Fruit fly (Drosophila melanogaster) whole organism, embryonic: ENCODE results near the gene Atg6.

ENCODE experiments used
- Abd-B ChIP-seq: fragments of 200-800 bp; sonication (Bioruptor generic); optimal IDR thresholded peaks from 2 replicates; lab custom pipeline; 2018; ENCODE audit warnings: missing biosample characterization, mild to moderate bottlenecking, missing genetic modification characterization, moderate library complexity
- Awh ChIP-seq: fragments of 200-800 bp; sonication (Bioruptor generic); IDR thresholded peaks from 2 replicates; pipeline ENCODE4, ENCODE4 v1.3.6; 2022; ENCODE audit warnings: missing biosample characterization, missing genetic modification characterization
- CG10321 ChIP-seq: fragments of 200-800 bp; sonication (Bioruptor generic); IDR thresholded peaks from 2 replicates; pipeline ENCODE4 v1.3.6; 2022; ENCODE audit warnings: missing biosample characterization, missing genetic modification characterization
- CG10543 ChIP-seq: fragments of 200-800 bp; sonication (Bioruptor generic); optimal IDR thresholded peaks from 3 replicates; lab custom pipeline; 2017; ENCODE audit warnings: missing biosample characterization, mild to moderate bottlenecking, missing genetic modification characterization, moderate library complexity
- CG10654 ChIP-seq: fragments of 200-800 bp; sonication (Bioruptor generic); optimal IDR thresholded peaks from 2 replicates; lab custom pipeline; 2016; ENCODE audit warnings: missing biosample characterization, missing genetic modification characterization
- CG11093 ChIP-seq: fragments of 200-800 bp; sonication (Bioruptor generic); IDR thresholded peaks from 3 replicates; pipeline ENCODE4 v1.3.6; 2022; ENCODE audit warnings: missing biosample characterization, missing genetic modification characterization
- CG11695 ChIP-seq: fragments of 200-800 bp; sonication (Bioruptor generic); IDR thresholded peaks from 3 replicates; pipeline ENCODE4 v1.3.6; 2022; ENCODE audit warnings: missing biosample characterization, missing genetic modification characterization
- CG12769 ChIP-seq: fragments of 200-800 bp; sonication (Bioruptor generic); optimal IDR thresholded peaks from 2 replicates; lab custom pipeline; 2019; ENCODE audit warnings: missing biosample characterization, mild to moderate bottlenecking, missing genetic modification characterization, moderate library complexity
- CG13296 ChIP-seq: fragments of 200-800 bp; sonication (Bioruptor generic); optimal IDR thresholded peaks from 3 replicates; lab custom pipeline; 2018; ENCODE audit warnings: missing biosample characterization, mild to moderate bottlenecking, missing genetic modification characterization
- CG13894 ChIP-seq: fragments of 200-800 bp; sonication (Bioruptor generic); optimal IDR thresholded peaks from 3 replicates; lab custom pipeline; 2018; ENCODE audit warnings: missing biosample characterization, mild to moderate bottlenecking, missing genetic modification characterization, moderate library complexity
- CG17361 ChIP-seq: fragments of 200-800 bp; sonication (Bioruptor generic); IDR thresholded peaks from 3 replicates; pipeline ENCODE4 v1.3.6; 2022; ENCODE audit warnings: missing biosample characterization, missing genetic modification characterization
- CG17802 ChIP-seq: fragments of 200-800 bp; sonication (Bioruptor generic); optimal IDR thresholded peaks from 2 replicates; lab custom pipeline; 2018; ENCODE audit warnings: missing biosample characterization, mild to moderate bottlenecking, missing genetic modification characterization, moderate library complexity
- CG7357 ChIP-seq: fragments of 200-800 bp; sonication (Bioruptor generic); IDR thresholded peaks from 3 replicates; pipeline ENCODE4 v1.3.6; 2022; ENCODE audit warnings: missing biosample characterization, missing genetic modification characterization
- Fer3 ChIP-seq: fragments of 200-800 bp; sonication (Bioruptor generic); optimal IDR thresholded peaks from 2 replicates; lab custom pipeline; 2018; ENCODE audit warnings: missing biosample characterization, mild to moderate bottlenecking, missing genetic modification characterization, moderate library complexity
- HmgZ ChIP-seq: fragments of 200-800 bp; sonication (Bioruptor generic); optimal IDR thresholded peaks from 2 replicates; lab custom pipeline; 2018; ENCODE audit warnings: missing biosample characterization, mild to moderate bottlenecking, missing genetic modification characterization
- Lim3 ChIP-seq: fragments of 200-800 bp; sonication (Bioruptor generic); IDR thresholded peaks from 2 replicates; pipeline ENCODE4 v1.3.6; 2022; ENCODE audit warnings: missing biosample characterization, missing genetic modification characterization
- Mrtf ChIP-seq: fragments of 200-800 bp; sonication (Bioruptor generic); IDR thresholded peaks from 3 replicates; pipeline ENCODE4 v1.3.6; 2022; ENCODE audit warnings: missing biosample characterization, missing genetic modification characterization
- Oaz ChIP-seq: fragments of 200-800 bp; sonication (Bioruptor generic); IDR thresholded peaks from 2 replicates; pipeline ENCODE4 v1.3.6; 2022; ENCODE audit warnings: missing biosample characterization, missing genetic modification characterization
- Pdp1 ChIP-seq, 2 experiments: fragments of 200-800 bp; sonication (Bioruptor generic); optimal IDR thresholded peaks; 3 replicates each; lab custom pipeline; 2016; ENCODE audit warnings: missing biosample characterization in 2 of 2, missing genetic modification characterization in 2 of 2, mild to moderate bottlenecking in 1 of 2, moderate library complexity in 1 of 2
- Sox102F ChIP-seq: fragments of 200-800 bp; sonication (Bioruptor generic); optimal IDR thresholded peaks from 2 replicates; lab custom pipeline; 2018; ENCODE audit warnings: missing biosample characterization, mild to moderate bottlenecking, missing genetic modification characterization, moderate library complexity
- abd-A ChIP-seq: fragments of 200-800 bp; sonication (Bioruptor generic); optimal IDR thresholded peaks from 3 replicates; lab custom pipeline; 2019; ENCODE audit warnings: missing biosample characterization, mild to moderate bottlenecking, missing genetic modification characterization, moderate library complexity
- cato ChIP-seq: fragments of 200-800 bp; sonication (Bioruptor generic); optimal IDR thresholded peaks from 2 replicates; lab custom pipeline; 2016; ENCODE audit warnings: missing biosample characterization, missing genetic modification characterization, borderline replicate concordance
- crc ChIP-seq: fragments of 200-800 bp; sonication (Bioruptor generic); optimal IDR thresholded peaks from 2 replicates; lab custom pipeline; 2016; ENCODE audit warnings: missing biosample characterization, missing genetic modification characterization
- crol ChIP-seq: fragments of 200-800 bp; sonication (Bioruptor generic); IDR thresholded peaks from 2 replicates; pipeline ENCODE4 v1.3.6; 2022; ENCODE audit warnings: missing biosample characterization, missing genetic modification characterization
- gsb-n ChIP-seq: fragments of 200-800 bp; sonication (Bioruptor generic); optimal IDR thresholded peaks from 3 replicates; lab custom pipeline; 2018; ENCODE audit warnings: missing biosample characterization, mild to moderate bottlenecking, missing genetic modification characterization
- kni ChIP-seq: fragments of 200-800 bp; sonication (Bioruptor generic); optimal IDR thresholded peaks from 3 replicates; lab custom pipeline; 2017; ENCODE audit warnings: mild to moderate bottlenecking, missing biosample characterization, missing genetic modification reagents, missing genetic modification characterization
- lilli ChIP-seq: fragments of 200-800 bp; sonication (Bioruptor generic); optimal IDR thresholded peaks from 3 replicates; lab custom pipeline; 2016; ENCODE audit warnings: missing biosample characterization, missing genetic modification characterization
- luna ChIP-seq: fragments of 200-800 bp; sonication (Bioruptor generic); optimal IDR thresholded peaks from 2 replicates; lab custom pipeline; 2016; ENCODE audit warnings: missing biosample characterization, missing genetic modification characterization
- nerfin-1 ChIP-seq: fragments of 200-800 bp; sonication (Bioruptor generic); optimal IDR thresholded peaks from 3 replicates; lab custom pipeline; 2019; ENCODE audit warnings: missing biosample characterization, mild to moderate bottlenecking, missing genetic modification characterization, moderate library complexity
- sd ChIP-seq: fragments of 200-800 bp; sonication (Bioruptor generic); optimal IDR thresholded peaks from 3 replicates; lab custom pipeline; 2018; ENCODE audit warnings: missing biosample characterization, mild to moderate bottlenecking, missing genetic modification characterization, moderate library complexity
- sens ChIP-seq: fragments of 200-800 bp; sonication (Bioruptor generic); peaks from one replicate; lab custom pipeline; 2016; ENCODE audit warnings: missing biosample characterization, missing genetic modification characterization
- sr ChIP-seq: fragments of 200-800 bp; sonication (Bioruptor generic); IDR thresholded peaks from 3 replicates; pipeline ENCODE4 v1.3.6; 2022; ENCODE audit warnings: missing biosample characterization, missing genetic modification characterization
- sug ChIP-seq: fragments of 200-800 bp; optimal IDR thresholded peaks from 2 replicates; lab custom pipeline; 2019; ENCODE audit warnings: missing biosample characterization, mild to moderate bottlenecking, missing genetic modification characterization, moderate library complexity
- tll ChIP-seq, 2 experiments: fragments of 200-800 bp in 1 of 2; fragments of >200 bp in 1 of 2; sonication (Bioruptor generic) in 1 of 2; optimal IDR thresholded peaks; 2 replicates each; lab custom pipeline; 2017 to 2019; ENCODE audit warnings: missing biosample characterization in 2 of 2, missing genetic modification characterization in 2 of 2, mild to moderate bottlenecking in 1 of 2, moderate library complexity in 1 of 2
- twi ChIP-seq: fragments of 200-800 bp; optimal IDR thresholded peaks from 2 replicates; lab custom pipeline; 2019; ENCODE audit warnings: missing biosample characterization, mild to moderate bottlenecking, missing genetic modification characterization, moderate library complexity
- z ChIP-seq: fragments of 200-800 bp; sonication (Bioruptor generic); IDR thresholded peaks from 3 replicates; pipeline ENCODE4 v1.3.6; 2022; ENCODE audit warnings: missing biosample characterization, missing genetic modification characterization

The Atg6 gene

DNA sequence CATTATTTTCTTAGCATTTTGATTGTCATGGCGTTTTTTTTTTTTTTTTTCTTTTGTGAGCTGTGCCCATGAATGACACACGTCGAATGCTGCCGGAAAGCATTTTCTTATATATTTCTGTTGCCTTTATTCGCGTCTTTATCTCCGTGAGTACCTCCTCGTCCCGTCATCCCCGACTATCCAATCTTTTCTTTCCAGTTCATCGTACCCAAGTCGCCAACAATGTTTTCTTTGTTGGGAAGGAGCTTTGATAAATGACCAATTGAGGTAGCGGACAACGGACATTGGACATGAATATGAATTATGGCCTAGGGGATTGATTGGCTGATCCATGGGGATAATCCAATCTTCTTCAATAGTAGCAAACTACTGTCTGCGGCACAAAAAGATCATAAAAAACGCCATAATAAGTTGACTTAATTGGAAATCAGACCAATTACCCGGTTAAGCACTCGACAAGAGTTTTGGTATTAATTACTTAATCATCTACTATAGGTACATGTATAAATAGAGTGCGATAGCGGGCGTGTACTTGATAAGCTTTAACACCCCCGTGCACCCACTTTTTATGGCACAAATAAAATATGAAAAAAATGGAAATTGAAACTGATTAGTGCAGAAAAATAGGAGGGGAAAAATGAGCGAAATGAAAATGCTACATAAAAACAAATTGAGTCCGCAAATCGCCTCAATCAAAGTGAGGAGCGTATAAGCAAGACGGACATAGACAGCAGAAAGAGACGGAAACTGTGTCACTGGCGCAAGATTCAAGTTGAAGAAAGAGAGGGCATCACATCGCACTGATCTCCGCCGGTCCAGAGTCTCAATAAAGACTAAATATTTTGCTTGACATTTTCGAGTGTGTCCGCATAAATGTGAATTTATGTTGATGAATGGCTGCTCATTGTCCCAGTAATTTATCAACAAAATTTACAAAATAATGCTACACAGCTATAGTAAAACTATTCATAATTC, 34.4 kb downstream of the Atg6 start (continued):
- TF ChIP-seq z (GFP tag; lab: Robert Waterston, UW) (no peak), sug (tag; lab: Kevin White, UChicago) (peak; percentile 84), Pdp1 (GFP tag; optimal IDR thresholded peaks at IDR 0.05; lab: Kevin White, UChicago) (peak in 1 of 2 experiments; percentile 12), CG10321 (GFP tag; lab: Robert Waterston, UW) (peak; percentile 79)
- TF ChIP-seq, all 482 proteins: peak for 14

dm6 chr3R:24015449-24015848, 35.1 kb downstream of the Atg6 start:
- no peak for TF ChIP-seq HmgZ (tag; lab: Kevin White, UChicago)
- no peak for TF ChIP-seq z (GFP tag; lab: Robert Waterston, UW)
- no peak for TF ChIP-seq Abd-B (GFP tag; lab: Kevin White, UChicago)
- no peak for TF ChIP-seq gsb-n (tag; lab: Kevin White, UChicago)
- no peak for TF ChIP-seq CG11093 (GFP tag; lab: Robert Waterston, UW)
- no peak for TF ChIP-seq CG17361 (GFP tag; lab: Robert Waterston, UW)
- no peak for TF ChIP-seq luna (GFP tag; lab: Kevin White, UChicago)
- no peak for TF ChIP-seq Fer3 (tag; lab: Kevin White, UChicago)
- TF ChIP-seq CG10654 (GFP tag; lab: Kevin White, UChicago): no peak
- no peak for TF ChIP-seq lilli (GFP tag; lab: Kevin White, UChicago)
- TF ChIP-seq CG13296 (GFP tag; lab: Kevin White, UChicago): no peak
- no peak for TF ChIP-seq Oaz
- no peak for TF ChIP-seq Lim3 (GFP tag; lab: Robert Waterston, UW)
- TF ChIP-seq kni (GFP tag; lab: Kevin White, UChicago): no peak
- TF ChIP-seq tll (GFP tag; optimal IDR thresholded peaks at IDR 0.05; lab: Kevin White, UChicago): no peak
- TF ChIP-seq nerfin-1 (tag; lab: Kevin White, UChicago): no peak

DNA sequence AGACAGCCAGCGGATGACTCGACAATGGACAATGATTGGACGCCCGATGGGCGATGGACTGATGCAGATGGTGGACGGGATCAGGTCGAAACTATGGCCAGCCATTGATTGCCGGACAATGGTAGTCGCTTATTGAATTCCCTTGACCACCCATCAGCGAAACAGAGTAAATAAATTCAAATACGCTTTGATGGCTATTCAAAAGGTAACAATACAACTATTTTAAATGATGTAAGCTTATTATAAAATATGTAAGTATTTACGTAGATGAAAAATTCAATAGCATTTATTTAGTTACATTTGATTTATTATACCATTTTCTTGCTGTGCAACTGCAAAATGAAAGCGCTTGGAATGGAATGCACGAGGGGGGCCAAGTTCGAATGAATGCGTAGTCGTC, 36.0 kb downstream of the Atg6 start:
- TF ChIP-seq CG11695 (GFP tag; lab: Robert Waterston, UW) (no peak), sd (peak; percentile 40), CG7357 (GFP tag; lab: Robert Waterston, UW) (0 out of 3 replicates have a peak, but pooled peaks have one; percentile 24), Awh (peak; percentile 64), Sox102F (GFP tag; lab: Kevin White, UChicago) (peak; percentile 35), crc (GFP tag; lab: Kevin White, UChicago) (no peak), CG17802 (no peak), sens (GFP tag; lab: Kevin White, UChicago) (peak; percentile 30)

DNA sequence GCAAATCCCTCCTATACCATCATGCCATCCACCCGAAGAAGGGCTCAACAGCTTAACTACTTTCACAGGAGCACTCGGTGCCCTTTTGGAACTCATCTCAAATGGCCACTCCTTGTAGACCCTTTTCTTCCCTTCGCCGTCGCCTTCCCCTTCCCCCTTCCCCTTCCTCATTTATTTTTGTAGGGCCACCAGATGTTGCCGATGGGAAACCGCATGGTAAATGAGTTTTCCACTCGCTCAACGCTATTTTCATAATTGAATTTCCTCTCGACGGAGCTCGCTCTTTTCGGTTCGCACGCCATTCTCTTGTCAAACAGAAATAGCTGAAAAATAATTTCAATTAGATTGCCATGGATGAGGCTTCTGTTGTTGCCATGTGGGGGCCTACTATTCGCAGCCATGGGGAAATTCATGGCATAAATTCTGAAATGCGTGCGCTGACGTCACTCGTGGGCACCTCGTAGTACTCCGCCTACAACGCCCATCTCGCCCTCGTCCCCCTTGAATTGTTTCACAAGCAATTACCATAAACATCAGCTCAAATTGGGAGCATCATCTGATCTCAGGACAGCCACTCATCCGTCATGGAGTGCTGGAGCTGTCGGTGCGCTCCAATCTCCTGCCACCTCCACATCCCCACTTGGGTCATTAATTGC, 38.4 kb downstream of the Atg6 start:
- TF ChIP-seq CG13894 (tag; lab: Kevin White, UChicago): no peak
- TF ChIP-seq Mrtf (GFP tag; lab: Robert Waterston, UW): no peak
- peak in 1 of 2 experiments; percentile 5 for TF ChIP-seq Pdp1 (GFP tag; optimal IDR thresholded peaks at IDR 0.05; lab: Kevin White, UChicago)
- peak; percentile 92 for TF ChIP-seq twi (tag; lab: Kevin White, UChicago)
- peak; percentile 59 for TF ChIP-seq CG10543 (GFP tag; lab: Kevin White, UChicago)
- peak; percentile 89 for TF ChIP-seq sd
- no peak for TF ChIP-seq cato (GFP tag; lab: Kevin White, UChicago)
- TF ChIP-seq sr (GFP tag; lab: Robert Waterston, UW): 0 out of 3 replicates have a peak, but pooled peaks have one; percentile 39
- TF ChIP-seq CG12769 (tag; lab: Kevin White, UChicago): peak; percentile 68
- peak; percentile 53 for TF ChIP-seq crol (GFP tag; lab: Robert Waterston, UW)
- TF ChIP-seq abd-A (tag; lab: Kevin White, UChicago): peak; percentile 77
